Fruit fly (Drosophila melanogaster): ENCODE data around the gene form3.

The form3 gene

DNA sequence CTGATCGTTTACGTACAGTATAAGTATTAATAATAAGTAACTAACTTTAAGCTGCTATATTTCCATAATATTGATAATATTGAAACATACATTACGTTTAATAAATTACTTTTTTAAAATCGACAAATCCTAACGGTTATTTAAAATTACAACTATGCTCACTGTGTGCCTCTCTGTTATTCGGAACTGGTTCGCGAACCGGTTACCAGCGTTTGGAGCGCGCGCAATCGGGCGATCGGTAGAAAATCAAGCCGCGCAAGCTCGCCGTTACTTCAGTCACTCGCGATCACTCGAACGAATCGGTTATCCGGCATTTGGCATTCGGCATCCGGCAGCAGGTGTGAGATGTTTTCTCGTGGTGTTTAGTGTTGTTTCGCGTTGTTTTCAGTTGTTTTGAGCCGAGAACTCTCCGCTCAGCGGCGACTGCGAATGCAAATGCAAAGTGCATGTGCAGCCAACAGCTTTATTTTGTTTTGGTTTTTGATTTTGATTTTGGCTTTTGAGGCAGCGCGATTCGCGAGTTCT, at the start of gene form3:
form3 (plus strand) TSS at position 271 of the 525 bp plus-strand sequence.
- no peak for TF ChIP-seq CG8478 (optimal IDR thresholded peaks at IDR 0.05)

DNA sequence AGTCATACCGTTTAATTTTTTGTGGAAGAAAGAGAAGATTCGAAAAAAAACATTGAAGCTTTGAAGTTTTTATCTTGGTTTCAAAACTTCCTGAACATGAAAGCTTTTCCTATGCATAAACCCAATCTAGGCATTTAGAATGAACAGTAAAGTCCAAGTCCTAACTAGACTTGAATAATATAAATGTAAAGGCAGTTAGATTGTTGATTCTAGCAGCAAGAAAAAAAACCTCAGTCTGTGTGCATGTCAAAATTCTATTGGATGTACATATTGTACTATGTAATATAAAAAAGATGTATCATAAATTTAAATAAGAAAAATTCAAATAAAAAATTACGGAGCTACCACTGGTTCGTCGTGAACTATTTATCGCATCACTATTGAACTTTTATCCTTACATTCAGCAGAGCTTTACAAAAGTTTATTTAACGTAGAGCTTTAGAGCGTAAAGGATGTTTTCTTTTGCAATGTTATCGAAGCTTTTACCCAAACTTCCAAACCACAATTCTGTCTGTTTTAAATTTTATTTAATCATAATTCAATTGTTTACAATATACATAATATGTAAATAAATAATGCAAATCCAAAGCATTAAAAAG, 36.1 kb upstream of the form3 start:
- no peak for TF ChIP-seq CG8478 (optimal IDR thresholded peaks at IDR 0.05)
- TF ChIP-seq CTCF (optimal IDR thresholded peaks at IDR 0.05), result no peak

DNA sequence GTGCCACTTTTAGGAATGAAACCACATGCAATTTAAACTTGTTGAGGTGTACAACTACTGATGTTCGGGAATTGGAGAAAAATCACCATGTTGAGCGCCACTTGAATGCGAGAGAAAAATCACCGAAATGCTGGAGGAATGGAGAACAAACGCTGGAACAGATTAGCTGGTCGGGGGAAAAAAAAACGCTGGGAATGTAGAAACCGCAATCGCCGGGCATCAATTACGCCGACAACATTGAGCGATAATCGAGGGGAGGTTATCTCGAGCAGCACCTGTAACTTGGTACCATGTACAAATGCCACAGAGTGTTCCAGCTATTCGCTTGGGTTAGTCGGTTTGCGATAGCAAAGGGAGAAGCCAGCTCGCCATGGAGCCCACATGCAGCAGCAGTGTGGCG, 28.6 kb upstream of the form3 start, which contains the start of gene CG14823:
CG14823 (plus strand) TSS at position 301 of the 400 bp plus-strand sequence.
- TF ChIP-seq CTCF (optimal IDR thresholded peaks at IDR 0.05) (no peak), CG8478 (optimal IDR thresholded peaks at IDR 0.05) (no peak)

DNA sequence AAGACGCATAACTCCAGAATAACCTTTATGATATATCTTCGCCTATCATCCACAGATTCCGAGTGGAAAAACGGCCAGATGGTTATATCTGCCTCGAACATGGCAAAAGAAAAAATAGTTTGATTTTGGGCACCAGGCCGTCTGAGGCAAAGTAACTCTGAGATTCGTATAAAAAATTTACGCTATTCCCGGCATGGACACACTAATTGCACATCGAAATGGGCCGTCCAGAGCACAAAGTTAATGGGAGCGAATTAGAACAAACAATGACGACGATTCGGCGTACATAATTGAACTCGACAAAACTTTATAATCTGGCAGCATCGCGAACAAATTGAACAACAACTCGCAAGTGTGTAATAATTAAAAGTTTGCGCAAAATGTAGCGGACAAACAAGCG, 25.5 kb upstream of the form3 start, which contains the start of gene CG32391:
CG32391 (minus strand) TSS at position 101 of the 400 bp plus-strand sequence.
- TF ChIP-seq CTCF (optimal IDR thresholded peaks at IDR 0.05), result no peak
- no peak for TF ChIP-seq CG8478 (optimal IDR thresholded peaks at IDR 0.05)

DNA sequence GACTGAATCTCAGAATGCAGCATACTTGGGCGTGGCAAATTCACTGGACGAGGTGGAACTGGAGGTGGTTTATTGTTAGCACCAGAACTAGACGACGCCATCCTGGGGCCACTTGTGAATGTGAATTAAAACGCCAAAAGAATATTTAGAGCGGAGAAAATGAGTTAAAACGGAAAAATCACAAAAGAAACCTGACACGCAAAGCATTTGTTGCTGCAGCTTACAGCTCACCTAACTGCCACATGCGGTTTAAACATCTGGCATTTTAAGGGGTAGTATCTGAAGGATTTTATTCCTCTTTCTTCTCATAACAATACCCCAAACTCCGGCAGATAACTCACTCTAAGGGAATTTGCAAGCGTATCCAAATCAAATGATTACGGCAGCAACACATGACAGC, 19.5 kb upstream of the form3 start, which contains the start of gene CG34030:
CG34030 (minus strand) TSS at position 101 of the 400 bp plus-strand sequence.
- TF ChIP-seq CG8478 (optimal IDR thresholded peaks at IDR 0.05), result no peak
- TF ChIP-seq CTCF (optimal IDR thresholded peaks at IDR 0.05), result no peak

DNA sequence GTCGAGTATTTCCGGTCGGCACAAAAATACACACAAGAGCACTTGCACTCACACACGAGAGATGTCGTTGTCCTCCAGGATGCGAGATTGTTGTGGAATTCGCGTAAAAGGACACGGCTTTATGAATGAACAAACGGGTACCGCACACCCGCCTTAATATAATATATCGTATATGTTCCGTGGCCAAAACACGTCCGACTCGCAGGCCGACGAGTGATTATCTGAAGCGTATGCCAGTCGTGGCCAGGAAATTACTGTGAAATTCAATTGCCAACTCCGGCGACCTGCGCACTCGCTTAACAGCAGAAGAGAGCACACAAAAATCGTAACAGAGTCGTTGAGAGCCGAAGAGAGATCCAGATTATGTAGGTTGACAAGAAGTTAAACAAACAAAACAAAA, 17.4 kb upstream of the form3 start, which contains the start of gene CG8641:
CG8641 (minus strand) TSS at position 205 of the 400 bp plus-strand sequence.
- TF ChIP-seq CG8478 (optimal IDR thresholded peaks at IDR 0.05), result no peak
- no peak for TF ChIP-seq CTCF (optimal IDR thresholded peaks at IDR 0.05)

DNA sequence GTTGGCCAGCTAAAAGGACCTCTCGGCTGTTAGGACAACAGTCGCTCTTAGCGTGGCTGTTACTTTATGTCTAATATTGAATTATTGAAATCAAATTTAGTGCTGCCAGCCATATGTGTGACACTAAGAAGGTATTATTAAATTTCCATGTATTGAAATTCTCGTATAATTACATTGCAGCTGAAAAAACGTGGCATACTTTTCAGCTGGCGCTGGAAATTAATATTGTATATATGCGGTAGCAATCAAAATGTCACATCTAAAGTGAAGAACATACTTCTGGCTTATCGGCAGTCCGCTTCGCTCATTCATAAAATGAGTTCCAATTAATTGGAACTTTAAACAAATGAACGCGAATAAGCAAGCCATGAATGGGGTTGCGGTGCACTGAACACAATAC, 12.4 kb upstream of the form3 start:
- TF ChIP-seq CG8478 (optimal IDR thresholded peaks at IDR 0.05) (no peak), CTCF (optimal IDR thresholded peaks at IDR 0.05) (no peak)

DNA sequence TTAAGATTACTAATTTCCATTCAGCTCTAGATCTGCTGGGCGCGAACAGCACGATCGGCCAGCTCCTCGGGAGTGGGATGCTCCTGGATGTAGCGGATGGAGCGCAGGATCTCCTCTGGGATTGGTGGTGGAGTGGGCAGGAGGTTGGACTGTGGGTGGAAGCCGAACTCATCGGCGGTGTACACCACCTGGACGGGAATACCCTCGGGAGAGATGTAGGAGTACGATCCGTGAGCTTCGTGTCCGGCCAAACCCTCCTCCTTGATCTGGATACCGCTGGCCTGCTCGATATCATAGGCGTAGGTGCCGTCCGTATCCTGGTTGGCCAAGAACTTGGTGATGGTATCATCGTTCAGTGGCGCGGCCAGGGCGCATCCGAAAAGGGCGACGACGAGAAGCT, 8.5 kb upstream of the form3 start:
- TF ChIP-seq CG8478 (optimal IDR thresholded peaks at IDR 0.05) (no peak), CTCF (optimal IDR thresholded peaks at IDR 0.05) (no peak)

DNA sequence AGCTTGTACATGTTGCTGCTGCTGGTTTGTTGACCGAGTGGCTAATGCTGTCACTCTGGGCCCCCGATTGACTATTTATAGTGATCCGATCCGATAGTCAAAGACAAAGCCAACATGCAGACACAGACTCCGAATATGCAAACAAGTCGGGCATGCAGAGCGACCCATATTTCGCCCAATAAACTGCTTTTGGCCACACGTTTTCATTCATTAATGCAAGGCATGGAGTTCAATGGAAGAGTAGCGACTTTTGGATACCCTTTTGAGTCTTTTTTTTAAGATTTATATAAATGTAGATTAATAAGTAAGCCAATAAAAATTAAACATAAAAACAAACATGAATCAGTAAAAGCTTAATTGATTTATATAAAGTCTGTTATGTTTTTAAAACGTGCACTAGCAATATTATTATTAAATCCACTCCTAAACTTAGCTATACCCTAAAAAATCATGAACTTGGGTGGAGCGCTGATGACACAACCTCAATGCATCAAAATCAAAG, 8.0 kb upstream of the form3 start, which contains the start of gene Cpr65Ea:
Cpr65Ea (minus strand) TSS at position 51 of the 502 bp plus-strand sequence.
- TF ChIP-seq CTCF (optimal IDR thresholded peaks at IDR 0.05) (no peak), CG8478 (optimal IDR thresholded peaks at IDR 0.05) (no peak)

DNA sequence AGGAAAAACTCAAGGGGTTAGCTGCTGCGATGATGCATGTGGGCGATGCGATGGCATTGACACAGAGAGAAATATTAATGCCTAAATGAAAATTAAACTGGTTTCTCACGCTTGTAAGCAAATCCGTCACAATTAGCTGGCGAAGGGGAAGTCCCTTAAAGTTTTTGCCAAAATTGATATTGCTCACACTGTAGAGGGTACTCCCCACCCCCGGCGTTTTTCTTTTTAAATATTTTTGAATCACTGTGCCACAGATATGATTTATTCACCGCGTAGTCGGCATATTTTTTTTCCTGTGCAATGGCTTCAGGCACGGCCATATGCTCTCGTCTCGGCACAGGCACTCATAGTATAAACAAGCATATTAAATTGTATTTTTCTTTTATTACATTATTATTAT, 7.3 kb upstream of the form3 start:
- TF ChIP-seq CTCF (optimal IDR thresholded peaks at IDR 0.05) (no peak), CG8478 (optimal IDR thresholded peaks at IDR 0.05) (no peak)

DNA sequence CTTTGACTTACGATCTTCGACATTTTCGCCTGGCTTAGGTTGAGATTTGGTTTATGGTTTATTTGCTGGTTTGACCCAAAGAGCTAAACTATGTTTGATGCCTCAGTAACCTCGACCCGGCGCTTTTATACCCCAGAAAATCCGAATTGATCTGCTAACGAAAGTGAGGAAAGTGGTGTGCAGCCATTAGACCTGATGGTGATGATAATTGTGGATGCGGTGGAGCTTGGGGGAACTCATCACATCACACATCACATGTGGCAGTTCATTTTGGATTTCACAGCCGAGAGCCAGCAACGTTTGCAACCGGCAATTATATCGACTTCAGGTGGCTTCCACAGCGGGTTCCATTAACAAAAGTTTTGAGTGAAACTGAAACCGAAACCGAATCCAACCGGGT, 5.9 kb upstream of the form3 start, which contains the start of gene Cpr65Eb:
Cpr65Eb (minus strand) TSS at position 101 of the 400 bp plus-strand sequence.
- TF ChIP-seq CTCF (optimal IDR thresholded peaks at IDR 0.05) (no peak), CG8478 (optimal IDR thresholded peaks at IDR 0.05) (no peak)

DNA sequence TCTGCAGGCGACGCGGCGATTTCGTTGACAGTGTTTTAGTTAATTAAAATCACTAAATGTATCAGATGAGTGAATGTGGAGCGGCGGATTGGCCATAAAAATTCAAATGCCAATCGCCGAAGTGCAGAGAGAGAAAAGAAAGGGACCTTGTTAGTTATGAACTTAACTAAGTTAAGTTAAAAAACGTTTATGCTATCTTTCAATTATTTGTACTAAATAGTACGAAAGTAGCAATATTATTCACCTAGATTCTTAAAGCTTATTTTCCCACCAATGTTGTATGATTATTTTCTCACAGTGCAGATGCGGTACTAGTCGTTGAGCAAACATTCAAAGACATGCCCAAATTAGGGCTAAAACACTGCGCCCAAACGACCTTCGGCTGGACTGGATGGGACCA, 3.9 kb upstream of the form3 start:
- no peak for TF ChIP-seq CG8478 (optimal IDR thresholded peaks at IDR 0.05)
- TF ChIP-seq CTCF (optimal IDR thresholded peaks at IDR 0.05), result no peak

DNA sequence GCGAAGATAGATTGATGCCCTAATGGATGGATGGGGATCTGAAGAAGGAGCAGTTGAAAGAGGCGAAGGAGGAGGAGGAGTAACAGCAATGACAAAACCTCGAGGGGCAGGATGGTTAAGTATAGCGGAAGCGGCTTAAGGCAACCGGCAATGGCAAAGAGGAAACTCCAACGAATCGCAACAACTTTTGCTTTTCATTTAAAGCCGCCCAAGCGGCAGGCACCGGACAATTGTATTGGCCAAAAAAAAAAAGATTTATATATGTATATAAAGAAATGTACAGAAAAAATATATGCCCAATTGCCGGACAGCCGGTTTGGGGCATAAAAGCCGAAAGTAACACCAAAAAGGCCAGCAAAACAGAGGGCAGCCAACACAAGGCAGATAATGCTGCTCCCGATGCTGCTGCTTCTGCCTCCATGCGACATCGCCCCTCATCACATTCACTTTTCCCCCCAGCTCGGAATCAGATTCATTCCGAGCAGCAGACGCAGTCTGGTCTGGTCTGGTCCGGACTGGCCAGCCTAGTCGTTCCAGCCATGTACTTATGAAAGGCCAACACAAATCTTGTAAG, 3.2 kb upstream of the form3 start:
- TF ChIP-seq CG8478 (optimal IDR thresholded peaks at IDR 0.05) (no peak), CTCF (optimal IDR thresholded peaks at IDR 0.05) (no peak)

DNA sequence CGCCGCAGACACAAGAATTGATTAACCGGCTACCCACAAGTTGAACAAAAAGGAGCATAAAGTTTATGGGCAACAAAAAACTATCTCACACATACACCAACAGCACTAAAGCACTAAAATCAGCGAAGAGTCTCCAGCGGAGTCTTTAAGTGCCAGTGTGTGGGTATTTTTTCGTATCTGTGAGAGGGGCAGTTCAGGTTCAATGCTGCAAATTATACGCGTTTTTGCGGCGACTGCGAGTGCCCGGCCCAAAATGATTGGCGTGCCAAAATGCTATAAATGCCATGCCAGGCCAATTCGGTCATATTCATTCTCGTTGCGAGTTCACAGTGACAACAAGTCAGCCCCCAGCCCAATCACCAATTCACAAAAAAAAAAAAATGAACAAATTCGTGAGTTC, 1.7 kb upstream of the form3 start, which contains the start of gene Cpr65Ec:
Cpr65Ec (plus strand) TSS at position 301 of the 400 bp plus-strand sequence.
- TF ChIP-seq CTCF (optimal IDR thresholded peaks at IDR 0.05), result no peak
- no peak for TF ChIP-seq CG8478 (optimal IDR thresholded peaks at IDR 0.05)

DNA sequence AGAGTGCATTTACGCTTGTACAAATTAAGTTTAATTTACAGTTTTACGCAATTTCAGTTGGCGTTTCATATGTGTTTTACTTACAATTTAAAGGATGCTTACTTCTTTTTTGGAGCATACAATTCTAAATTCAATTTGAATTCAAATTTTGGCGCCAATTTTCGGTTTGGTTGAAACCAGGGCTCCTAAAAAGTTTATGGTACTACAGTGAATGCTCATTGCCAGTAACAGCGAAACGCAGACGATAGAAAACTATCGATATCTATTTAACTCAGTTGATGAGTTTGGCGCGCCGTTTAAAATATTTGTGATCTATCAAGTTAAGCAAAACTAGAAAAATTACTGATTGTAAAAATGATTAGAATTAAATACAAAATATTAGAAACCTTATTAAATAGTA, 598 bp upstream of the form3 start:
- TF ChIP-seq CTCF (optimal IDR thresholded peaks at IDR 0.05), result no peak
- no peak for TF ChIP-seq CG8478 (optimal IDR thresholded peaks at IDR 0.05)

DNA sequence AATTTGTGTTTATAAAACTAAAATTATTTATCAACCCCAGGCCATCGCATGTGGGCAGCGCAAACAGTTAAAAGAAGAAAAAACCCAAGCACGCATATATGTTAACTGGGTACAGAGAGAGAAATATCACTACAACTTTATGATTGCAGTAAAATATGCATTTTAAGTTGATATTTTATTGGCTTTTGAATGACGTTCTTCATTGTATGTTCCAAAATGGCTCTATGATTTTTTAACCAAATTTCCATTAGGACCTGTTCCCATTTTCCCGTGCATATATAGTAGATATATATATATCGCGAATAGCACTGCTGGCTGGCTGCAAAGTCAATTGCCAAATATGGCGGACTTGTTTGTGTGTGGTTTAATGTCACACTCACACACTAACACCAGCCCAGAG, 1.9 kb downstream of the form3 start:
- no peak for TF ChIP-seq CTCF (optimal IDR thresholded peaks at IDR 0.05)
- no peak for TF ChIP-seq CG8478 (optimal IDR thresholded peaks at IDR 0.05)

Data from S2 (cell line).